Fruit fly (Drosophila melanogaster): Measurements from ENCODE around the gene Non2.

Non2 gene

dm6 chr3L:2817872-2818271 is 51.1 kb downstream of the Non2 start (continued):
- peak in 1 of 2 experiments; percentile 5 for TF ChIP-seq salr (GFP tag; optimal IDR thresholded peaks at IDR 0.05)
